Fruit fly (Drosophila melanogaster) whole organism, wandering third instar larva: Measurements from ENCODE around the gene Myo61F.
A peak's percentile ranks its signal among the peaks of the same experiment; 100 is the strongest.

Experiments
- Abd-B ChIP-seq: fragments of >200 bp; optimal IDR thresholded peaks from 2 replicates; lab custom pipeline; 2017; ENCODE audit warnings: missing biosample characterization, missing genetic modification characterization
- CG32264 ChIP-seq: fragments of 200-800 bp; sonication (Bioruptor generic); optimal IDR thresholded peaks from 2 replicates; lab custom pipeline; 2016; ENCODE audit warnings: missing biosample characterization, missing genetic modification characterization
- CG9705 ChIP-seq: fragments of 200-800 bp; sonication (Bioruptor generic); optimal IDR thresholded peaks from 2 replicates; lab custom pipeline; 2018; ENCODE audit warnings: missing biosample characterization, mild to moderate bottlenecking, missing genetic modification characterization
- CrebA ChIP-seq: fragments of 200-800 bp; sonication (Bioruptor generic); optimal IDR thresholded peaks from 2 replicates; lab custom pipeline; 2016; ENCODE audit warnings: missing biosample characterization, mild to moderate bottlenecking, missing genetic modification characterization, borderline replicate concordance
- Dfd ChIP-seq: fragments of >200 bp; optimal IDR thresholded peaks from 2 replicates; lab custom pipeline; 2017; ENCODE audit warnings: missing biosample characterization, missing genetic modification characterization
- Dif ChIP-seq: fragments of 200-275, 200-300 bp; sonication (Bioruptor generic); optimal IDR thresholded peaks from 2 replicates; lab custom pipeline; 2018; ENCODE audit warnings: missing biosample characterization, missing genetic modification characterization; ENCODE audit not compliant: partially characterized antibody
- GATAd ChIP-seq: sonication (Bioruptor generic); optimal IDR thresholded peaks from 2 replicates; lab custom pipeline; 2016; ENCODE audit warnings: missing biosample characterization, missing genetic modification characterization
- HLH106 ChIP-seq: fragments of 200-800 bp; optimal IDR thresholded peaks from 3 replicates; lab custom pipeline; 2019; ENCODE audit warnings: missing biosample characterization, mild to moderate bottlenecking, missing genetic modification characterization, moderate library complexity
- Hnf4 ChIP-seq: fragments of 200-800 bp; sonication (Bioruptor generic); optimal IDR thresholded peaks from 2 replicates; lab custom pipeline; 2016; ENCODE audit warnings: missing biosample characterization, mild to moderate bottlenecking, missing genetic modification characterization
- Hr78 ChIP-seq: fragments of >200 bp; optimal IDR thresholded peaks from 2 replicates; lab custom pipeline; 2017; ENCODE audit warnings: missing biosample characterization, missing genetic modification characterization
- Hr83 ChIP-seq: fragments of 200-300 bp; sonication (Bioruptor generic); optimal IDR thresholded peaks from 2 replicates; lab custom pipeline; 2016; ENCODE audit warnings: missing biosample characterization, mild to moderate bottlenecking, missing genetic modification characterization, moderate library complexity; ENCODE audit not compliant: poor library complexity, severe bottlenecking
- Jra ChIP-seq: sonication (Bioruptor generic); optimal IDR thresholded peaks from 2 replicates; lab custom pipeline; 2016; ENCODE audit warnings: missing biosample characterization, missing genetic modification characterization
- Mio ChIP-seq: sonication (Bioruptor generic); optimal IDR thresholded peaks from 2 replicates; lab custom pipeline; 2016; ENCODE audit warnings: missing biosample characterization, missing genetic modification characterization
- Myc ChIP-seq: fragments of >200 bp; optimal IDR thresholded peaks from 2 replicates; lab custom pipeline; 2017
- N ChIP-seq: fragments of >200 bp; optimal IDR thresholded peaks from 2 replicates; lab custom pipeline; 2018; ENCODE audit warnings: missing biosample characterization, missing external identifiers, missing genetic modification characterization
- OdsH ChIP-seq: fragments of 200-800 bp; sonication (Bioruptor generic); optimal IDR thresholded peaks from 2 replicates; lab custom pipeline; 2016; ENCODE audit warnings: missing biosample characterization, mild to moderate bottlenecking, missing genetic modification characterization
- Rel ChIP-seq, 2 experiments: fragments of 200-800 bp; sonication (Bioruptor generic) in 1 of 2; optimal IDR thresholded peaks; 2 replicates in 1 of 2; 3 replicates in 1 of 2; lab custom pipeline; 2016 to 2019; ENCODE audit warnings: mild to moderate bottlenecking in 2 of 2, missing biosample characterization in 2 of 2, missing genetic modification characterization in 2 of 2, moderate library complexity in 1 of 2
- Sp1 ChIP-seq: fragments of 200-800 bp; sonication (Bioruptor generic); optimal IDR thresholded peaks from 3 replicates; lab custom pipeline; 2019; ENCODE audit warnings: missing biosample characterization, mild to moderate bottlenecking, missing genetic modification characterization, moderate library complexity
- Vsx2 ChIP-seq: fragments of 200-300, 225-300 bp; sonication (Bioruptor generic); optimal IDR thresholded peaks from 2 replicates; lab custom pipeline; 2018; ENCODE audit warnings: missing biosample characterization, missing genetic modification characterization; ENCODE audit not compliant: partially characterized antibody
- br ChIP-seq: fragments of 200-800 bp; sonication (Bioruptor generic); optimal IDR thresholded peaks from 2 replicates; lab custom pipeline; 2016; ENCODE audit warnings: missing biosample characterization, missing genetic modification characterization
- brk ChIP-seq: fragments of 200-800 bp; sonication (Bioruptor generic); optimal IDR thresholded peaks from 2 replicates; lab custom pipeline; 2016; ENCODE audit warnings: missing biosample characterization, mild to moderate bottlenecking, missing genetic modification characterization
- dl ChIP-seq, 2 experiments: fragments of 175-275, 200-275 bp in 1 of 2; fragments of 200-275 bp in 1 of 2; sonication (Bioruptor generic); optimal IDR thresholded peaks; lab custom pipeline; 2018; ENCODE audit warnings: mild to moderate bottlenecking in 2 of 2, missing biosample characterization in 2 of 2, missing genetic modification characterization in 2 of 2, moderate library complexity in 2 of 2; ENCODE audit not compliant: partially characterized antibody in 2 of 2, insufficient read depth in 1 of 2
- dmrt93B ChIP-seq: fragments of 200-800 bp; sonication (Bioruptor generic); optimal IDR thresholded peaks from 2 replicates; lab custom pipeline; 2018; ENCODE audit warnings: missing biosample characterization, mild to moderate bottlenecking, missing genetic modification characterization
- dsf ChIP-seq: sonication (Bioruptor generic); optimal IDR thresholded peaks from 2 replicates; lab custom pipeline; 2016; ENCODE audit warnings: missing biosample characterization, missing genetic modification characterization, borderline replicate concordance
- ey ChIP-seq: fragments of 200-800 bp; sonication (Bioruptor generic); optimal IDR thresholded peaks from 2 replicates; lab custom pipeline; 2016; ENCODE audit warnings: missing biosample characterization, missing genetic modification characterization
- foxo ChIP-seq, 2 experiments: fragments of 200-800 bp; sonication (Bioruptor generic); optimal IDR thresholded peaks; 2 replicates in 1 of 2; 3 replicates in 1 of 2; lab custom pipeline; 2016 to 2017; ENCODE audit warnings: missing biosample characterization in 2 of 2, missing genetic modification characterization in 2 of 2
- fru ChIP-seq: fragments of 200-800 bp; sonication (Bioruptor generic); optimal IDR thresholded peaks from 3 replicates; lab custom pipeline; 2016; ENCODE audit warnings: missing biosample characterization, mild to moderate bottlenecking, missing genetic modification characterization
- h ChIP-seq: fragments of 200-800 bp; sonication (Bioruptor generic); optimal IDR thresholded peaks from 3 replicates; lab custom pipeline; 2016; ENCODE audit warnings: missing biosample characterization, mild to moderate bottlenecking, missing genetic modification characterization
- jim ChIP-seq: fragments of 175-275, 200-325 bp; sonication (Bioruptor generic); optimal IDR thresholded peaks from 2 replicates; lab custom pipeline; 2016; ENCODE audit warnings: missing biosample characterization, mild to moderate bottlenecking, missing genetic modification characterization
- lola ChIP-seq: fragments of >200 bp; optimal IDR thresholded peaks from 2 replicates; lab custom pipeline; 2017; ENCODE audit warnings: missing biosample characterization, missing genetic modification characterization
- pan ChIP-seq: fragments of >200 bp; optimal IDR thresholded peaks from 2 replicates; lab custom pipeline; 2017
- psq ChIP-seq: fragments of 200-800 bp; sonication (Bioruptor generic); optimal IDR thresholded peaks from 3 replicates; lab custom pipeline; 2017; ENCODE audit warnings: missing biosample characterization, mild to moderate bottlenecking, missing genetic modification characterization, moderate library complexity
- rgr ChIP-seq: fragments of 200-800 bp; sonication (Bioruptor generic); optimal IDR thresholded peaks from 3 replicates; lab custom pipeline; 2016; ENCODE audit warnings: missing biosample characterization, mild to moderate bottlenecking, missing genetic modification characterization
- sage ChIP-seq: fragments of 200-800 bp; sonication (Bioruptor generic); optimal IDR thresholded peaks from 2 replicates; lab custom pipeline; 2016; ENCODE audit warnings: missing biosample characterization, mild to moderate bottlenecking, missing genetic modification characterization
- sv ChIP-seq: fragments of 200-800 bp; sonication (Bioruptor generic); optimal IDR thresholded peaks from 3 replicates; lab custom pipeline; 2016; ENCODE audit warnings: missing biosample characterization, missing genetic modification characterization
- tai ChIP-seq: sonication (Bioruptor generic); optimal IDR thresholded peaks from 2 replicates; lab custom pipeline; 2016; ENCODE audit warnings: missing biosample characterization, missing genetic modification characterization
- usp ChIP-seq: fragments of >200 bp; optimal IDR thresholded peaks from 2 replicates; lab custom pipeline; 2017; ENCODE audit warnings: missing biosample characterization, missing genetic modification characterization
- woc ChIP-seq: sonication (Bioruptor generic); optimal IDR thresholded peaks from 2 replicates; lab custom pipeline; 2016; ENCODE audit warnings: missing biosample characterization, mild to moderate bottlenecking, missing genetic modification characterization

Gene Myo61F

DNA sequence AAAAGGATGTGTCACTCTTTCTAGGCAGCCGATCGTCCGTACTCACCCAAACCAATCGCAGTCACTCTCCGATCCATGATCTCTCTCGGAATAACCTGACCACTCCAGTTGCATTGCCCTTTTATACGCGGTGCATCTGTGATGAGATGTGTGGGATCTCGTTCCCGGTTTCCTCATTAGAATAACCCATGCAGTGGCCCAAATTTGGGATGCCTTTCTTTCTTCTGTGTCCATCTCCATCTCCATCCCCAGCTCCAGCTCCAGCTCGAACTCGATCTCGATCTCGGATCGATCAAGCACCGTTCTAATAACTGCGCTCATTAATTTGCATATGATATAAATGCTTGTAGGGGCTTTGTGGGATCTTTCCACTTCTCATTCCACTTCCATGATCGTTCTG, 4.4 kb downstream of the Myo61F start, which contains the start of gene CG9184:
Gene CG9184, minus strand, starts transcription at position 101 of the 400 bp plus-strand sequence.
- TF ChIP-seq HLH106 (tag; lab: Kevin White, UChicago) (no peak), sage (GFP tag; lab: Kevin White, UChicago) (no peak), lola (GFP tag; lab: Kevin White, UChicago) (no peak), CG32264 (GFP tag; lab: Kevin White, UChicago) (no peak), CG9705 (GFP tag; lab: Kevin White, UChicago) (no peak), sv (no peak), dsf (GFP tag; lab: Kevin White, UChicago) (no peak), Dfd (no peak), Vsx2 (no peak), Jra (GFP tag; lab: Kevin White, UChicago) (no peak), Dif (GFP tag; lab: Kevin White, UChicago) (no peak), Rel (GFP tag; optimal IDR thresholded peaks at IDR 0.05; lab: Kevin White, UChicago) (no peak), Rel (tag; optimal IDR thresholded peaks at IDR 0.05; lab: Kevin White, UChicago) (no peak)

DNA sequence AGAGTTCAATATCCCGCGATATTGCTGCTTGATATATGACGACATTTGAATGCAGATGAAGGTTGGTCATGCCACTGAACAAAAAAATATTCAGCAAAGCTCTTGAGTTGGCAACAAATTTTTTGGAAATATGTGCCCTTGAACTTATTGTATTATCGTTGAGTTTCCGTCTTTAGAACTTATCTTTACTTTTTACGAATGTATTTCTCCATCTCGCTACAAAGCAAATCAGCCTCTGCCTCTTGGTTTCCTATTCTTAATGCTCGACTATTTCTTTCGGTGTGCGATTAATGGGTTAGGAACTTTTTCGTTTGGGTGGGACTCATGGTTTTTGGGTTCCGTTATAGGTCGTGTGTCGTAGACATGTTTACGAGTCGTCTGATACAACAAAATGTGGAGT, 4.9 kb downstream of the Myo61F start:
- TF ChIP-seq Dif (GFP tag; lab: Kevin White, UChicago), result no peak
- no peak for TF ChIP-seq CG32264 (GFP tag; lab: Kevin White, UChicago)
- TF ChIP-seq CrebA (GFP tag; lab: Kevin White, UChicago), result no peak
- TF ChIP-seq Dfd, result no peak
- no peak for TF ChIP-seq jim (GFP tag; lab: Kevin White, UChicago)
- peak; percentile 52 for TF ChIP-seq ey (GFP tag; lab: Kevin White, UChicago)
- TF ChIP-seq Hr83 (GFP tag; lab: Kevin White, UChicago), result no peak
- no peak for TF ChIP-seq usp (GFP tag; lab: Kevin White, UChicago)
- TF ChIP-seq dl (GFP tag; optimal IDR thresholded peaks at IDR 0.05; lab: Kevin White, UChicago; ENCODE audit: insufficient read depth in 1 of 2, partially characterized antibody in 2 of 2), result no peak
- TF ChIP-seq lola (GFP tag; lab: Kevin White, UChicago), result no peak
- TF ChIP-seq br, result peak; percentile 35
- TF ChIP-seq Mio (GFP tag; lab: Kevin White, UChicago), result no peak
- TF ChIP-seq HLH106 (tag; lab: Kevin White, UChicago), result peak; percentile 26
- no peak for TF ChIP-seq h (GFP tag; lab: Kevin White, UChicago)
- TF ChIP-seq Hr78 (GFP tag; lab: Kevin White, UChicago), result no peak
- peak; percentile 50 for TF ChIP-seq rgr (GFP tag; lab: Kevin White, UChicago)
- no peak for TF ChIP-seq woc (GFP tag; lab: Kevin White, UChicago)
- peak in 1 of 2 experiments; percentile 40 for TF ChIP-seq foxo (GFP tag; optimal IDR thresholded peaks at IDR 0.05; lab: Kevin White, UChicago)
- TF ChIP-seq pan (lab: Kevin White, UChicago), result no peak
- no peak for TF ChIP-seq Rel (GFP tag; optimal IDR thresholded peaks at IDR 0.05; lab: Kevin White, UChicago)
- no peak for TF ChIP-seq Rel (tag; optimal IDR thresholded peaks at IDR 0.05; lab: Kevin White, UChicago)
- no peak for TF ChIP-seq Vsx2
- no peak for TF ChIP-seq brk (GFP tag; lab: Kevin White, UChicago)
- no peak for TF ChIP-seq dsf (GFP tag; lab: Kevin White, UChicago)
- peak; percentile 15 for TF ChIP-seq Sp1 (GFP tag; lab: Kevin White, UChicago)
- no peak for TF ChIP-seq tai (GFP tag; lab: Kevin White, UChicago)
- peak; percentile 23 for TF ChIP-seq psq (GFP tag; lab: Kevin White, UChicago)
- TF ChIP-seq N, result no peak
- peak; percentile 36 for TF ChIP-seq fru
- no peak for TF ChIP-seq Jra (GFP tag; lab: Kevin White, UChicago)
- TF ChIP-seq CG9705 (GFP tag; lab: Kevin White, UChicago), result no peak
- no peak for TF ChIP-seq Abd-B (GFP tag; lab: Kevin White, UChicago)
- TF ChIP-seq Hnf4, result no peak
- TF ChIP-seq OdsH (GFP tag; lab: Kevin White, UChicago), result peak; percentile 39
- TF ChIP-seq sage (GFP tag; lab: Kevin White, UChicago), result no peak
- TF ChIP-seq dmrt93B (GFP tag; lab: Kevin White, UChicago), result no peak
- TF ChIP-seq GATAd (GFP tag; lab: Kevin White, UChicago), result no peak
- peak; percentile 54 for TF ChIP-seq sv
- TF ChIP-seq Myc, result no peak
